Worm (Caenorhabditis elegans) whole organism, midembryonic: ENCODE measurements around the gene D1086.8.
A peak's percentile ranks its signal among the peaks of the same experiment; 100 is the strongest.
"Not testable (repeated sequence)": the region's sequence is repeated elsewhere in the genome, so short reads cannot be mapped to it uniquely, and the experiment has no call there.

Experiments
- T22C8.4 ChIP-seq: fragments of 200-800 bp; sonication (Bioruptor generic); IDR thresholded peaks from 2 replicates; pipeline ENCODE4 v1.3.6; 2022; ENCODE audit warnings: missing genetic modification characterization, missing compliant biosample characterization
- cog-1 ChIP-seq: sonication (generic microtip); optimal IDR thresholded peaks from 2 replicates; lab custom pipeline; 2016; ENCODE audit warnings: missing genetic modification characterization, missing compliant biosample characterization
- flt-1 ChIP-seq: fragments of 200-800 bp; sonication (Bioruptor generic); IDR thresholded peaks from 2 replicates; pipeline ENCODE4 v1.3.6; 2022; ENCODE audit warnings: missing genetic modification characterization, missing compliant biosample characterization
- klf-2 ChIP-seq: fragments of 200-800 bp; sonication (Bioruptor generic); conservative IDR thresholded peaks from 2 replicates; pipeline ENCODE4 v1.3.6; 2022; ENCODE audit warnings: missing genetic modification reagents, missing genetic modification characterization, missing compliant biosample characterization
- med-1 ChIP-seq: sonication (generic microtip); optimal IDR thresholded peaks from 2 replicates; lab custom pipeline; 2017; ENCODE audit warnings: missing genetic modification characterization, mild to moderate bottlenecking, missing compliant biosample characterization, antibody characterized with exemption, missing genetic modification reagents; ENCODE audit not compliant: insufficient read depth
- ref-1 ChIP-seq: fragments of 200-800 bp; sonication (Bioruptor generic); conservative IDR thresholded peaks from 2 replicates; pipeline ENCODE4 v1.3.6; 2022; ENCODE audit warnings: missing genetic modification reagents, missing genetic modification characterization, missing compliant biosample characterization
- tab-1 ChIP-seq: fragments of 200-800 bp; sonication (Bioruptor generic); IDR thresholded peaks from 2 replicates; pipeline ENCODE4 v1.3.6; 2022; ENCODE audit warnings: missing genetic modification characterization, missing compliant biosample characterization
- ztf-23 ChIP-seq: fragments of 200-800 bp; sonication (Bioruptor generic); IDR thresholded peaks from 2 replicates; pipeline ENCODE4 v1.3.6; 2022; ENCODE audit warnings: missing genetic modification reagents, missing genetic modification characterization, missing compliant biosample characterization
- ztf-29 ChIP-seq: fragments of 200-800 bp; sonication (Bioruptor generic); IDR thresholded peaks from 2 replicates; pipeline ENCODE4 v1.3.6; 2022; ENCODE audit warnings: missing genetic modification reagents, missing genetic modification characterization, missing compliant biosample characterization

The D1086.8 gene

DNA sequence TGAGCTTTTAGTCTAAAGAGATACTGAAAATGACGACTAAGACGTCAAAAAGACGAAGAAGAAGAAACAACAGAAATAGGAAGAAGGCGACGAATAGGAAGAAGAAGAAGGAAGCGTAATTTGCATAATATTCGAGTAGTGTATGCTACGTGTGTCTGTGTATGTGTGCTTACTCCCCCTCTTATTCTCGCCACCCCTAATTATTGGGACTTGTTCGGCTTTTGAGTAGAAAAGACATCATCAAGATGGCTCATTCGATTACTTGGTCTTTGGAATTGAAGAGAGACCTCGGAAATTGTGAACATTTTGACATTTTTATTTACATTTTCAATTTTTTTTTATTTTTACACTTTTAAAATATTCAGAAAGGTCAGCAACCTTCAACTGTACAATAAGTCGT lies 36.3 kb downstream of the D1086.8 start:
- TF ChIP-seq cog-1 (tag; lab: Kevin White, UChicago) (no peak), ztf-23 (GFP tag; lab: Robert Waterston, UW) (no peak), flt-1 (no peak), T22C8.4 (GFP tag; lab: Robert Waterston, UW) (no peak), ztf-29 (GFP tag; lab: Robert Waterston, UW) (no peak), tab-1 (no peak), ref-1 (GFP tag; lab: Robert Waterston, UW) (no peak), med-1 (GFP tag; lab: Kevin White, UChicago) (no peak), klf-2 (GFP tag; lab: Robert Waterston, UW) (no peak)

DNA sequence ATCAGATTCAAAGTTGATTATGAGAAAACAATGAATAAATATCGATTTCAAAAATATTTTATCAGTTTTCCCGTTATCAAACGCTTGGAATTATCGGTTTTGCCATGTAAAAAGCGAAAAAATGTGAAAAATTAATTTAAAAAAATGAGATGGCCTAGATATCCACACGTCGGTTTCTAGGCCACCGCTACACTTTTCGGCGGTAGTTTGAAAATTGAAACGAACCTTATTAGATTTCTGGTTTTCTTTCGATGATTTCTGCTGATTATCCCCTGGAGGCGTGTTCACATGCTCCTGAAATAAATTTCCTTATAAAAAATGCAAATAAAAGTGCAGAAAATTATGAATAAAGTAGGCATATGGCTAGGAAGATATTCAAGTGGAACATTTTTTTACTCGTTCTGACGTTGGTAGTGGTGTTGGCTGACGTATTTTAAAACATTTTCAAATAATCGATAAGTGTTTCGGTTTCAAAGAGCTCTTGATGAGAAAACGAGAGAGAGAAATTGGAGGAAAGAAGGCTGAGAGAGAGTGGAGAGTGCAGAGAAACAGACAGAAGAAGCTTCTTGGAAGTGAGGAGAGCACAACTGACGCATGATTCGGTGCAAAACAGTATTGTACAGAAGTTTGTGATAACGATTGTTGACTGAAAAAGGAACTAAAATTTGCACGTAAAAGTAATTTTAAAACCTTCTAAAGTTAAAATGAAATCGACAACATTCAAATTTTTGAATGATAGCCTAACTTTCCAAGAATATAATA lies 39.3 kb downstream of the D1086.8 start:
- no peak for TF ChIP-seq ref-1 (GFP tag; lab: Robert Waterston, UW)
- TF ChIP-seq ztf-29 (GFP tag; lab: Robert Waterston, UW) = no peak
- TF ChIP-seq klf-2 (GFP tag; lab: Robert Waterston, UW) = no peak
- TF ChIP-seq ztf-23 (GFP tag; lab: Robert Waterston, UW) = no peak
- no peak for TF ChIP-seq med-1 (GFP tag; lab: Kevin White, UChicago)
- TF ChIP-seq tab-1 = no peak
- TF ChIP-seq T22C8.4 (GFP tag; lab: Robert Waterston, UW) = no peak

DNA sequence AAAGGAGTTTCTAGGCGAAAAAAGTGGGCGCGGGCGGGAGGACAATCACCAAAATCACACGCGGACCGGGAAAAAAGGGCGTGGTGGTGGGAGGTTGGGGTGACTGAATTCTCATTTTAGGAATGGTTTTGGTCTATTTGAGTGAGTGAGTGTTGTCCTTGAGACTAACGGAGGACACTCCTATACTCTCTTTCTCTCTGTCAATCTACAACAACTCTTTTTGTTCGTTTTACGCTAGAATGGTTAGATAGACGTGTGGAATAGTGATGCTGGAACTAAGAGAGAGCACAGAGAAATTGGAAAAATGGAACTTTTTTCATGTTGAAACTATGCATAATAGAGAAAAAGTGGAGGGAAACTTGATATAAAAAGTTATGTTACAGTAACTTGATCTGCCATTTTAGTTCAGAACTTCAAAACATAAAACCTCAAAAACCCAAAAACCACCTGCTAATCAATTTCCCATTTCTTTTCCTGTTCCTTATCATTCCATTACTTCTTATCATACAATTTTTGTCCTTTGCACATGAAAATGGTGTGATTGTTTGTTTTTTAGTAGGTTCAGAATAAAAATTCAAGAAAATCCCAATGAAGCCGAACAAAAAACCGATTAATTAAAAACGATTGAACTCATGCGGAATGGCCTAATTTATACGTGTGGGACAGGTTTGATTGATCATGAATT lies 41.0 kb downstream of the D1086.8 start:
- TF ChIP-seq cog-1 (tag; lab: Kevin White, UChicago) (no peak), klf-2 (GFP tag; lab: Robert Waterston, UW) (no peak), ref-1 (GFP tag; lab: Robert Waterston, UW) (no peak), T22C8.4 (GFP tag; lab: Robert Waterston, UW) (no peak), tab-1 (no peak), med-1 (GFP tag; lab: Kevin White, UChicago) (no peak), flt-1 (no peak), ztf-23 (GFP tag; lab: Robert Waterston, UW) (no peak), ztf-29 (GFP tag; lab: Robert Waterston, UW) (no peak)

DNA sequence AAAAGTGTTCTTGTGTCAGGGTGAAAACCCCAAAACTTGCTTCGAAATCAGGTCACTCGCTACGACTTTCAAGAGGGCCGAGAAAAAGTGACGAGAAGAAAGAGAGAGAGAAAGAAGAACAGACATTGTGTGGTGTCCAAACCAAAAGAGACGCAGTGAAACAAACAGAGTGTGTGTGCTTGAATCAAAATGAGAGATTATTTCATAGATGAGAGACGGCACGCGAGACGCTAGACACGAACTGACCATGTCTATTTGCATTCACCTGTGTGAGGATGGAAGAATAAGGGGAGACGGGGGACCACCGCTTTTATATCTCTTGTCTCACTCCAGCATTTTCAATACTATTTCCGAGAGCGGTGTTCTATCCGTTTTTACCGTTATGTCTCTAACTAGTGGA lies 42.2 kb downstream of the D1086.8 start:
- no peak for TF ChIP-seq T22C8.4 (GFP tag; lab: Robert Waterston, UW)
- TF ChIP-seq cog-1 (tag; lab: Kevin White, UChicago) = peak; percentile 40
- 0 out of 2 replicates have a peak, but pooled peaks have one; percentile 6 for TF ChIP-seq flt-1
- no peak for TF ChIP-seq klf-2 (GFP tag; lab: Robert Waterston, UW)

DNA sequence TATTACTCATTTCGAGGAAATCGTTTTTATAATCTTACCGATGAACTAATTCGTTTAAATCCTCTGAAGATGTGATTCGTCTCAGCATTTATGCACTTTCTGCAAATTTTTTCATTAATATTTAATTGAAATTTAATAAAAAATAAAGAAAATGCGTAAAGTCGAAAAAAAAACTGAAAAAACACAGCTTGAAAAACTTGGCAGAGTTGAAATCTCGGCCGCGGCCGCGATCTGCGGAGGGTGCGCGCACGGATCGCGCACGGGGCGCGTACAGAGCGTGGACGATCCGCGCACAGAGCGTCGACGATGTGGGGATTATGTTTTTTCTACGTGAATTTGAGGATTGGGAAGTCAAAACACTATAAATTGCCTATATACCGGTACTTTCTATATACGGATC lies 43.9 kb downstream of the D1086.8 start, which contains the start of gene AH10.4:
Gene AH10.4 (minus strand): TSS at position 101 of the 400 bp plus-strand sequence.
- not testable (repeated sequence) for TF ChIP-seq ztf-29, klf-2, T22C8.4 (GFP tag; lab: Robert Waterston, UW)

DNA sequence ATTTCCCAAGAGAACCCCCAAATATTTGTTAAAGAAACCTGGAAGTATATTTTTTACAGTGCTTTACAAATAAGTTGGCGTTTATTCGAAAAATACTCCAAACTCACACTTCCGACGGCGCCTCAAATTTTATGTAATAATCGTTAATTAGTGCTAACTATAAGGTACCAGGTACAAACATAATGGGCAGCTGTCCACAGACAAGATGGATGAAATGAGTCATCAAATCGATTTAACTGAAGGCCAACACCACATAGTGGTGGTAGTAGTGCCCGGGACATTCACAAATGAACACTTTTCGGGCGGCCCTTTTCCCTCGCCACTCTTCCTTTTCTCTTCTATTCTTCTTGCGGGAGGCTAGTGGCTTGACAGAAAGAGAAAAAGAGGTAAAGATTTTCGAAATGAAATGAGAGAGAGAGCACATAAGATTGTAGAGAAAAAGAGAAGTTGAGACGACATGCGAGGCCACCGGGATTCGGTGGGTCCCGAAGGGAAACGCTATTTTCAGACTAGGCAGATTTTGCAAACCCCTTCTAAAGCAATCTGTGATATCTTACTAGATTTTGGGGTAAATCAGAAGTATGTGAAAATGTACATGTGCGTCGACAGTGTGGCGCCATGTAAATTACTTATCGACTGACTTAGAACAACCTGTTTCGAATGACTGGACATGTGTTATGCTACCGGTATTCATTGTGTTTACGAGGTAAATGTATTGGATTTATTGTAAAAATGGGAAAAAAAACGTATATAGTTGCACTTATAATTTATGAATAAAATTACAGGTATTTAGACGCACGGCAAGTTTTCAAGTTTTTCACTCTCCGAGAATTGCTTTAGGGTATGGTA lies 45.6 kb downstream of the D1086.8 start:
- TF ChIP-seq flt-1 = no peak
- peak; percentile 4 for TF ChIP-seq cog-1 (tag; lab: Kevin White, UChicago)
- no peak for TF ChIP-seq ref-1 (GFP tag; lab: Robert Waterston, UW)
- TF ChIP-seq ztf-29 (GFP tag; lab: Robert Waterston, UW) = no peak
- no peak for TF ChIP-seq T22C8.4 (GFP tag; lab: Robert Waterston, UW)
- no peak for TF ChIP-seq med-1 (GFP tag; lab: Kevin White, UChicago)

DNA sequence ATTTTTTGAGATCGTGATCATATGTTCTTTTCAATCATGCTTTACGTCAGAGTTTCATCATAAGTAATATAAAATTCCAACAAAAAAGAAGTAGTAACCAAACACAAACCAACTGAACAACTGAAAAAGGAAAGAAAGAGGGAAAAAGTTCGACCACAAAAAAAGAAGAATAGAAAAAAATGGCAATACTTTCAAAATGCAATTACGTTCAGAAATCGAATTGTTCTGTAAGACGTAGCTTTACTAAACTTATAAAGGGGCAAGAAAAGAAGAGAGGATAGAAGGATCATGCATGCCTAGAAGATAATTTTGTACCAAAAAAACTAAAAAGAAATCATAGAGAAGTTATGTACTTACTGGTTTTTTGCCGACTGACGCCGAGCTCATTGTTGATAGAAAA lies 46.8 kb downstream of the D1086.8 start:
- TF ChIP-seq ref-1 (GFP tag; lab: Robert Waterston, UW) = no peak
- no peak for TF ChIP-seq ztf-29 (GFP tag; lab: Robert Waterston, UW)
- TF ChIP-seq tab-1 = no peak
- TF ChIP-seq ztf-23 (GFP tag; lab: Robert Waterston, UW) = no peak
- no peak for TF ChIP-seq med-1 (GFP tag; lab: Kevin White, UChicago)
- no peak for TF ChIP-seq cog-1 (tag; lab: Kevin White, UChicago)
- no peak for TF ChIP-seq flt-1

DNA sequence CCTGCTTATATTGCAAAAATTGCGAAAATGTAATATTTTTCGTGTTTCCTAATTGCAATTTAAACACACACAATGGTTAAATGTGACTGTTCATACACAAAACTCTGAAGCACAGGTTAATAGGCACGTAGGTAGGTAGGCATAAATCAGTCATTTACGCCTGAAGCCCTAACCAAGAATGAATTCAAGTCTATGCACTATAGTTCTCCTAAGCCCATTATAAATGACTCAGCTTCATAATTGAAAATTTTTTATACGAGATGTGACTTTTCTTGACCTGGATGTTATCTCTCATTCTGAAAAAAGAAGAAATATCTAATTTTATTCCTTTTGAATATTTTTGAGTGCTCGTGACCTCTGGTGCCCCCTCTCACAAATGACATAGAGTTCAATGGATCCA lies 47.9 kb downstream of the D1086.8 start:
- TF ChIP-seq cog-1 (tag; lab: Kevin White, UChicago) (no peak), tab-1 (no peak), T22C8.4 (GFP tag; lab: Robert Waterston, UW) (no peak), flt-1 (no peak), med-1 (GFP tag; lab: Kevin White, UChicago) (no peak), ref-1 (GFP tag; lab: Robert Waterston, UW) (no peak), ztf-29 (GFP tag; lab: Robert Waterston, UW) (no peak), klf-2 (GFP tag; lab: Robert Waterston, UW) (no peak)

DNA sequence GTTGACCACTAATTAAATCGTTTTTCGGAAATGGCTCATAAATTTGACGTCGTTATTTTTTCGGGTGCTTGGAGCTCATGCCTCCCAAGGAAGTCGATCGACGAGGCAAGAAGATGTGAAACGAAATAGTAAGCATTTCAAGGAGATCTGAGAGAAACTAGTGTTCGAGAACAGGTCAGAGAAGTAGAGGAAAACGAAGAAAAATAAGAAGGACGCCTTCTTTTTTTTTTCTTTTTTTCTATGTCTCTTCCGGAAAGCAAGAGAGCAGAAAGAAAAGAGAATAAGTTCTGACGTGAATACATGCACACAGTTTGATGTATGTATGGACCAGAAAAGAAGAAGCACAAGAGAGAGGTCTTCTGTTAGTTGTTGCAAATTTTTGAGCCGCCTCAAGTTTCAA lies 49.7 kb downstream of the D1086.8 start:
- no peak for TF ChIP-seq ref-1 (GFP tag; lab: Robert Waterston, UW)
- TF ChIP-seq med-1 (GFP tag; lab: Kevin White, UChicago) = no peak
- no peak for TF ChIP-seq T22C8.4 (GFP tag; lab: Robert Waterston, UW)
- no peak for TF ChIP-seq cog-1 (tag; lab: Kevin White, UChicago)
- no peak for TF ChIP-seq ztf-23 (GFP tag; lab: Robert Waterston, UW)
- no peak for TF ChIP-seq flt-1
- TF ChIP-seq klf-2 (GFP tag; lab: Robert Waterston, UW) = no peak
- TF ChIP-seq tab-1 = no peak
- TF ChIP-seq ztf-29 (GFP tag; lab: Robert Waterston, UW) = no peak
